Fruit fly (Drosophila melanogaster): ENCODE measurements around the gene Ubc87F.

The Ubc87F gene

dm6 chr3R:13718076-13718475 lies at the start of gene Ubc87F:
Gene Ubc87F, minus strand, starts transcription at chr3R:13718176.
- TF ChIP-seq sens (GFP tag), result peak; percentile 9
- no peak for TF ChIP-seq mirr (GFP tag; optimal IDR thresholded peaks at IDR 0.05)
- TF ChIP-seq Spps (tag; optimal IDR thresholded peaks at IDR 0.05), result no peak

- TF ChIP-seq Dref (GFP tag; IDR thresholded peaks at IDR 0.05) (no peak), NK7.1 (GFP tag; optimal IDR thresholded peaks at IDR 0.05) (no peak), CG32532 (GFP tag; IDR thresholded peaks at IDR 0.05) (no peak), Trl (optimal IDR thresholded peaks at IDR 0.05) (no peak), Trl (GFP tag; optimal IDR thresholded peaks at IDR 0.05) (no peak), z (GFP tag; IDR thresholded peaks at IDR 0.05) (no peak), CG7745 (tag; optimal IDR thresholded peaks at IDR 0.05) (no peak), CG4404 (GFP tag; IDR thresholded peaks at IDR 0.05) (no peak), HmgZ (tag; optimal IDR thresholded peaks at IDR 0.05) (no peak), CG13296 (GFP tag; optimal IDR thresholded peaks at IDR 0.05) (no peak), CG13424 (tag; optimal IDR thresholded peaks at IDR 0.05) (no peak), CG7963 (GFP tag; IDR thresholded peaks at IDR 0.05; ENCODE audit: partially characterized antibody) (no peak), az2 (GFP tag; optimal IDR thresholded peaks at IDR 0.05) (no peak), Hr51 (GFP tag; optimal IDR thresholded peaks at IDR 0.05) (no peak), CG1792 (GFP tag; optimal IDR thresholded peaks at IDR 0.05) (no peak), al (GFP tag; IDR thresholded peaks at IDR 0.05) (no peak), gcm2 (GFP tag; optimal IDR thresholded peaks at IDR 0.05) (no peak)
Observed at dm6 chr3R:13767239-13767638, 49.3 kb upstream of the Ubc87F start, which contains the start of gene Cht5. Gene Cht5, plus strand, starts transcription at chr3R:13767549.

- TF ChIP-seq ap (GFP tag; IDR thresholded peaks at IDR 0.05), result no peak
- TF ChIP-seq z (GFP tag; IDR thresholded peaks at IDR 0.05), result peak; percentile 76; the same call in 1 of the 3 replicates
Observed at dm6 chr3R:13765456-13765855, 47.5 kb upstream of the Ubc87F start, which contains the start of gene CG9312. Gene CG9312, plus strand, starts transcription at chr3R:13765756.

- TF ChIP-seq Med (GFP tag) (peak; percentile 65), CG3995 (GFP tag; optimal IDR thresholded peaks at IDR 0.05) (peak; percentile 27), Lhr (GFP tag; optimal IDR thresholded peaks at IDR 0.05) (no peak), CG30403 (GFP tag; optimal IDR thresholded peaks at IDR 0.05) (peak; percentile 3), ranshi (GFP tag; IDR thresholded peaks at IDR 0.05) (0 out of 2 replicates have a peak, but pooled peaks have one; percentile 14), CG13296 (GFP tag; optimal IDR thresholded peaks at IDR 0.05) (peak; percentile 9), pb (GFP tag; optimal IDR thresholded peaks at IDR 0.05) (no peak), gem (tag; optimal IDR thresholded peaks at IDR 0.05) (peak; percentile 56), CG11695 (GFP tag; IDR thresholded peaks at IDR 0.05) (peak; percentile 39; the same call in 1 of the 3 replicates), row (GFP tag; IDR thresholded peaks at IDR 0.05) (peak; percentile 31; the same call in 2 of the 3 replicates), CTCF (GFP tag; optimal IDR thresholded peaks at IDR 0.05) (no peak), Sox100B (GFP tag; optimal IDR thresholded peaks at IDR 0.05) (peak; percentile 9), Meics (GFP tag; optimal IDR thresholded peaks at IDR 0.05) (peak; percentile 1), CG15601 (tag; optimal IDR thresholded peaks at IDR 0.05) (no peak), PHDP (tag; optimal IDR thresholded peaks at IDR 0.05) (peak; percentile 14), dmrt99B (tag; optimal IDR thresholded peaks at IDR 0.05) (peak; percentile 21), CG15269 (tag; optimal IDR thresholded peaks at IDR 0.05) (peak; percentile 30), Vsx1 (GFP tag; optimal IDR thresholded peaks at IDR 0.05) (no peak), CG3281 (GFP tag; optimal IDR thresholded peaks at IDR 0.05) (peak; percentile 24), lab (GFP tag; optimal IDR thresholded peaks at IDR 0.05) (peak; percentile 4)
Observed at dm6 chr3R:13765001-13765400, 47.0 kb upstream of the Ubc87F start.

Data from whole organism, embryonic.